Fruit fly (Drosophila melanogaster): ENCODE measurements around the gene vex.

Gene vex

dm6 chrX:10936599-10936998 is 103.1 kb downstream of the vex start (continued):
- TF ChIP-seq Jarid2 (GFP tag; optimal IDR thresholded peaks at IDR 0.05): peak; percentile 8
- peak; percentile 70 for TF ChIP-seq org-1 (GFP tag; optimal IDR thresholded peaks at IDR 0.05)
- TF ChIP-seq dm (GFP tag; optimal IDR thresholded peaks at IDR 0.05): peak; percentile 52
- no peak for TF ChIP-seq BEAF-32 (GFP tag; optimal IDR thresholded peaks at IDR 0.05)
- peak; percentile 84 for TF ChIP-seq row (GFP tag; IDR thresholded peaks at IDR 0.05)
- TF ChIP-seq CG13624 (GFP tag; optimal IDR thresholded peaks at IDR 0.05): peak; percentile 80
- TF ChIP-seq fd96Cb (tag; optimal IDR thresholded peaks at IDR 0.05): peak; percentile 84
- TF ChIP-seq inv (GFP tag; IDR thresholded peaks at IDR 0.05; ENCODE audit: partially characterized antibody): no peak
- TF ChIP-seq maf-S (GFP tag; optimal IDR thresholded peaks at IDR 0.05): peak; percentile 71
- peak; percentile 71 for TF ChIP-seq CG1529 (GFP tag; optimal IDR thresholded peaks at IDR 0.05)
- peak; percentile 42 for TF ChIP-seq CG8359 (GFP tag; optimal IDR thresholded peaks at IDR 0.05; ENCODE audit: borderline replicate concordance)
- TF ChIP-seq CG18011 (GFP tag; optimal IDR thresholded peaks at IDR 0.05): peak; percentile 8
- peak; percentile 77 for TF ChIP-seq CG5180 (GFP tag; optimal IDR thresholded peaks at IDR 0.05)
- TF ChIP-seq CG14050 (GFP tag; IDR thresholded peaks at IDR 0.05): peak; percentile 81
- peak; percentile 83 for TF ChIP-seq CG17385 (GFP tag; optimal IDR thresholded peaks at IDR 0.05)
- peak; percentile 78 for TF ChIP-seq CG11247 (GFP tag; IDR thresholded peaks at IDR 0.05)
- TF ChIP-seq sd (tag; optimal IDR thresholded peaks at IDR 0.05): peak; percentile 98
- no peak for TF ChIP-seq Kr (GFP tag; optimal IDR thresholded peaks at IDR 0.05)
- no peak for TF ChIP-seq ash1 (GFP tag; optimal IDR thresholded peaks at IDR 0.05)
- peak; percentile 74; the same call in 1 of the 2 replicates for TF ChIP-seq Nf-YA (GFP tag; IDR thresholded peaks at IDR 0.05)
- TF ChIP-seq bigmax (GFP tag; optimal IDR thresholded peaks at IDR 0.05): no peak
- TF ChIP-seq CG4820 (GFP tag; optimal IDR thresholded peaks at IDR 0.05): peak; percentile 76
- peak; percentile 64 for TF ChIP-seq CG10959 (GFP tag; IDR thresholded peaks at IDR 0.05)
- TF ChIP-seq mld (GFP tag; IDR thresholded peaks at IDR 0.05; ENCODE audit: partially characterized antibody): no peak
- TF ChIP-seq CG6272 (GFP tag; IDR thresholded peaks at IDR 0.05): peak; percentile 66
- peak; percentile 89 for TF ChIP-seq CG7839 (tag; optimal IDR thresholded peaks at IDR 0.05)
- TF ChIP-seq nmo (GFP tag; optimal IDR thresholded peaks at IDR 0.05): peak; percentile 81
- peak; percentile 83 to 86 for TF ChIP-seq dpn (GFP tag; optimal IDR thresholded peaks at IDR 0.05)
- TF ChIP-seq CkIIα-i1 (GFP tag; IDR thresholded peaks at IDR 0.05): no peak
- peak; percentile 64; the same call in 3 of the 4 replicates for TF ChIP-seq Gug (GFP tag; IDR thresholded peaks at IDR 0.05)
- TF ChIP-seq danr (GFP tag; IDR thresholded peaks at IDR 0.05): peak; percentile 57; the same call in 1 of the 2 replicates
- no peak for TF ChIP-seq CG16813 (GFP tag; IDR thresholded peaks at IDR 0.05; ENCODE audit: partially characterized antibody)
- TF ChIP-seq gt (GFP tag; IDR thresholded peaks at IDR 0.05): peak; percentile 63; the same call in 1 of the 2 replicates
- peak; percentile 61 for TF ChIP-seq Deaf1 (tag; optimal IDR thresholded peaks at IDR 0.05)
- peak; percentile 51 for TF ChIP-seq CG17802 (tag; optimal IDR thresholded peaks at IDR 0.05)
- peak; percentile 75 for TF ChIP-seq kah (GFP tag; optimal IDR thresholded peaks at IDR 0.05)
- TF ChIP-seq Hr51 (GFP tag; optimal IDR thresholded peaks at IDR 0.05): peak; percentile 49 to 92
- TF ChIP-seq grau (tag; optimal IDR thresholded peaks at IDR 0.05): peak; percentile 86
- TF ChIP-seq br (optimal IDR thresholded peaks at IDR 0.05): no peak
- TF ChIP-seq p53 (GFP tag; optimal IDR thresholded peaks at IDR 0.05): peak; percentile 39
- peak; percentile 42 for TF ChIP-seq CG14965 (GFP tag; optimal IDR thresholded peaks at IDR 0.05; ENCODE audit: borderline replicate concordance)
- TF ChIP-seq CG15269 (tag; optimal IDR thresholded peaks at IDR 0.05): peak; percentile 94
- TF ChIP-seq CG5245 (GFP tag; optimal IDR thresholded peaks at IDR 0.05): peak; percentile 73
- peak; percentile 74 for TF ChIP-seq CG3847 (GFP tag; IDR thresholded peaks at IDR 0.05)
- peak; percentile 62 for TF ChIP-seq eyg (GFP tag; optimal IDR thresholded peaks at IDR 0.05)
- peak; percentile 72 for TF ChIP-seq CG6813 (GFP tag; optimal IDR thresholded peaks at IDR 0.05)
- peak; percentile 88 for TF ChIP-seq CG1603 (tag; optimal IDR thresholded peaks at IDR 0.05)
- TF ChIP-seq CHES-1-like (GFP tag; optimal IDR thresholded peaks at IDR 0.05): peak; percentile 73
- TF ChIP-seq Neu2 (GFP tag; optimal IDR thresholded peaks at IDR 0.05; ENCODE audit: borderline replicate concordance): no peak
- peak; percentile 81 for TF ChIP-seq lilli (GFP tag; optimal IDR thresholded peaks at IDR 0.05)

All from whole organism, embryonic.